Worm (Caenorhabditis elegans) whole organism, late embryonic: ENCODE measurements around the gene fbxb-106.

ENCODE experiments used
- K09A11.1 ChIP-seq: sonication (generic microtip); optimal IDR thresholded peaks from 2 replicates; lab custom pipeline; 2017; ENCODE audit warnings: antibody characterized with exemption, mild to moderate bottlenecking, missing genetic modification characterization, missing compliant biosample characterization; ENCODE audit not compliant: insufficient read depth
- T23F11.4 ChIP-seq: fragments of 200-800 bp; sonication (Bioruptor generic); optimal IDR thresholded peaks from 2 replicates; lab custom pipeline; 2018; ENCODE audit warnings: mild to moderate bottlenecking, missing genetic modification characterization, missing compliant biosample characterization
- Y22D7AL.16 ChIP-seq: sonication (generic microtip); optimal IDR thresholded peaks from 2 replicates; lab custom pipeline; 2016; ENCODE audit warnings: missing genetic modification characterization, missing compliant biosample characterization
- ahr-1 ChIP-seq: sonication (generic microtip); optimal IDR thresholded peaks from 2 replicates; lab custom pipeline; 2016; ENCODE audit warnings: missing genetic modification characterization, missing compliant biosample characterization
- ama-1 ChIP-seq: fragments of 150-350 bp; optimal IDR thresholded peaks from 2 replicates; lab custom pipeline; 2014
- ceh-2 ChIP-seq: sonication (generic microtip); optimal IDR thresholded peaks from 2 replicates; lab custom pipeline; 2016; ENCODE audit warnings: missing genotype, missing genetic modification characterization, missing compliant biosample characterization
- ceh-24 ChIP-seq: sonication (generic microtip); optimal IDR thresholded peaks from 2 replicates; lab custom pipeline; 2016; ENCODE audit warnings: mild to moderate bottlenecking, missing genetic modification characterization, missing compliant biosample characterization
- ceh-30 ChIP-seq: fragments of 150-350 bp; optimal IDR thresholded peaks from 2 replicates; lab custom pipeline; 2014; ENCODE audit warnings: missing biosample characterization, missing genetic modification characterization
- ceh-31 ChIP-seq: sonication (generic microtip); optimal IDR thresholded peaks from 2 replicates; lab custom pipeline; 2016; ENCODE audit warnings: missing genetic modification characterization, missing compliant biosample characterization
- ceh-48 ChIP-seq: sonication (generic microtip); optimal IDR thresholded peaks from 2 replicates; lab custom pipeline; 2016; ENCODE audit warnings: missing genetic modification characterization, inconsistent platforms, missing compliant biosample characterization
- dmd-4 ChIP-seq: sonication (generic microtip); optimal IDR thresholded peaks from 2 replicates; lab custom pipeline; 2016; ENCODE audit warnings: borderline replicate concordance, missing genetic modification characterization, missing compliant biosample characterization
- elt-2 ChIP-seq: sonication (generic microtip); optimal IDR thresholded peaks from 2 replicates; lab custom pipeline; 2016; ENCODE audit warnings: missing genetic modification reagents, missing genetic modification characterization, missing compliant biosample characterization
- eyg-1 ChIP-seq: sonication (generic microtip); optimal IDR thresholded peaks from 2 replicates; lab custom pipeline; 2016; ENCODE audit warnings: missing genotype, missing genetic modification characterization, missing compliant biosample characterization
- fax-1 ChIP-seq: sonication (generic microtip); optimal IDR thresholded peaks from 2 replicates; lab custom pipeline; 2016; ENCODE audit warnings: missing genotype, missing genetic modification characterization, missing compliant biosample characterization
- fkh-6 ChIP-seq: sonication (generic microtip); optimal IDR thresholded peaks from 2 replicates; lab custom pipeline; 2016; ENCODE audit warnings: missing genetic modification characterization, missing compliant biosample characterization
- gmeb-2 ChIP-seq: sonication (generic microtip); optimal IDR thresholded peaks from 2 replicates; lab custom pipeline; 2016; ENCODE audit warnings: missing genetic modification characterization, inconsistent platforms, missing compliant biosample characterization
- hlh-15 ChIP-seq: sonication (generic microtip); optimal IDR thresholded peaks from 2 replicates; lab custom pipeline; 2016; ENCODE audit warnings: missing genetic modification characterization, missing compliant biosample characterization
- hlh-30 ChIP-seq: sonication (generic microtip); optimal IDR thresholded peaks from 2 replicates; lab custom pipeline; 2017; ENCODE audit warnings: antibody characterized with exemption, missing genetic modification characterization, missing compliant biosample characterization; ENCODE audit not compliant: insufficient read depth
- hlh-6 ChIP-seq: sonication (generic microtip); optimal IDR thresholded peaks from 2 replicates; lab custom pipeline; 2016; ENCODE audit warnings: missing genotype, missing genetic modification characterization, missing compliant biosample characterization
- lim-6 ChIP-seq: sonication (generic microtip); optimal IDR thresholded peaks from 2 replicates; lab custom pipeline; 2016; ENCODE audit warnings: missing genetic modification characterization, missing compliant biosample characterization
- madf-2 ChIP-seq: sonication (generic microtip); optimal IDR thresholded peaks from 2 replicates; lab custom pipeline; 2017; ENCODE audit warnings: missing genetic modification characterization, missing compliant biosample characterization
- nfya-1 ChIP-seq: sonication (generic microtip); optimal IDR thresholded peaks from 2 replicates; lab custom pipeline; 2017; ENCODE audit warnings: missing genetic modification characterization, mild to moderate bottlenecking, missing compliant biosample characterization, antibody characterized with exemption, moderate library complexity
- nhr-232 ChIP-seq: sonication (generic microtip); optimal IDR thresholded peaks from 2 replicates; lab custom pipeline; 2016; ENCODE audit warnings: missing genetic modification characterization, missing compliant biosample characterization
- odd-2 ChIP-seq: sonication (generic microtip); optimal IDR thresholded peaks from 2 replicates; lab custom pipeline; 2017; ENCODE audit warnings: antibody characterized with exemption, mild to moderate bottlenecking, missing genetic modification characterization, missing compliant biosample characterization
- pag-3 ChIP-seq: sonication (generic microtip); optimal IDR thresholded peaks from 2 replicates; lab custom pipeline; 2016; ENCODE audit warnings: missing compliant biosample characterization, missing genetic modification characterization, borderline replicate concordance
- pat-9 ChIP-seq: fragments of 200-800 bp; sonication (Bioruptor generic); optimal IDR thresholded peaks from 2 replicates; lab custom pipeline; 2018; ENCODE audit warnings: mild to moderate bottlenecking, missing genetic modification characterization, moderate library complexity, missing compliant biosample characterization
- pha-4 ChIP-seq: fragments of 150-350 bp; optimal IDR thresholded peaks from 2 replicates; lab custom pipeline; 2018; ENCODE audit warnings: missing biosample characterization, missing genetic modification reagents, missing genetic modification characterization
- ref-2 ChIP-seq: sonication (generic microtip); optimal IDR thresholded peaks from 2 replicates; lab custom pipeline; 2016; ENCODE audit warnings: missing genetic modification characterization, missing compliant biosample characterization
- rnt-1 ChIP-seq: sonication (generic microtip); optimal IDR thresholded peaks from 2 replicates; lab custom pipeline; 2016; ENCODE audit warnings: missing genetic modification characterization, missing compliant biosample characterization
- sdc-2 ChIP-seq: sonication (generic microtip); optimal IDR thresholded peaks from 2 replicates; lab custom pipeline; 2016; ENCODE audit warnings: missing genotype, missing genetic modification characterization, missing compliant biosample characterization
- sox-2 ChIP-seq: fragments of 200-800 bp; sonication (Bioruptor generic); IDR thresholded peaks from 2 replicates; pipeline ENCODE4 v1.3.6; 2022; ENCODE audit warnings: missing genetic modification reagents, missing genetic modification characterization, missing compliant biosample characterization
- unc-55 ChIP-seq: sonication (generic microtip); optimal IDR thresholded peaks from 2 replicates; lab custom pipeline; 2017; ENCODE audit warnings: missing biosample characterization, missing genetic modification reagents, missing genetic modification characterization
- unc-86 ChIP-seq: sonication (generic microtip); optimal IDR thresholded peaks from 2 replicates; lab custom pipeline; 2016; ENCODE audit warnings: missing genetic modification characterization, missing compliant biosample characterization
- zip-5 ChIP-seq: sonication (generic microtip); optimal IDR thresholded peaks from 2 replicates; lab custom pipeline; 2016; ENCODE audit warnings: missing genetic modification characterization, missing compliant biosample characterization
- ztf-16 ChIP-seq: sonication (generic microtip); optimal IDR thresholded peaks from 2 replicates; lab custom pipeline; 2017; ENCODE audit warnings: missing genetic modification characterization, missing compliant biosample characterization

Gene fbxb-106

ce11 chrII:2735644-2736043 is 26.6 kb upstream of the fbxb-106 start:
- TF ChIP-seq gmeb-2 (tag; lab: Kevin White, UChicago), result no peak
- TF ChIP-seq ztf-16 (tag; lab: Kevin White, UChicago), result no peak
- TF ChIP-seq ceh-31, result no peak
- TF ChIP-seq lim-6 (tag; lab: Kevin White, UChicago), result no peak
- no peak for TF ChIP-seq hlh-30 (tag; lab: Kevin White, UChicago)

ce11 chrII:2736156-2736728 is 26.0 kb upstream of the fbxb-106 start, which contains the start of gene T05A8.8:
TSS of gene T05A8.8 (plus strand) at chrII:2736678.
- TF ChIP-seq pha-4 (no peak), sdc-2 (tag; lab: Kevin White, UChicago) (no peak), sox-2 (GFP tag; lab: Robert Waterston, UW) (no peak), fax-1 (tag; lab: Kevin White, UChicago) (no peak), elt-2 (tag; lab: Kevin White, UChicago) (no peak), ref-2 (tag; lab: Kevin White, UChicago) (no peak), odd-2 (tag; lab: Kevin White, UChicago) (no peak), gmeb-2 (tag; lab: Kevin White, UChicago) (no peak), ztf-16 (tag; lab: Kevin White, UChicago) (no peak), fkh-6 (tag; lab: Kevin White, UChicago) (no peak), Y22D7AL.16 (tag; lab: Kevin White, UChicago) (no peak), zip-5 (no peak), ceh-2 (no peak), T23F11.4 (no peak)
- TF ChIP-seq, all 69 proteins: peak for 0

ce11 chrII:2736938-2737337 is 25.3 kb upstream of the fbxb-106 start:
- TF ChIP-seq ref-2 (tag; lab: Kevin White, UChicago) (peak; percentile 4), hlh-6 (tag; lab: Kevin White, UChicago) (peak; percentile 37), dmd-4 (tag; lab: Kevin White, UChicago) (peak; percentile 9), ahr-1 (tag; lab: Kevin White, UChicago) (no peak)

ce11 chrII:2739619-2740018 is 22.6 kb upstream of the fbxb-106 start, which contains the start of gene T05A8.6:
TSS of gene T05A8.6 (minus strand) at chrII:2739719.
- TF ChIP-seq eyg-1 (tag; lab: Kevin White, UChicago) (no peak), unc-86 (tag; lab: Kevin White, UChicago) (no peak), ceh-30 (tag; lab: Kevin White, UChicago) (no peak)

ce11 chrII:2741405-2741804 is 20.8 kb upstream of the fbxb-106 start:
- TF ChIP-seq ama-1 (lab: Kevin White, UChicago) (no peak), pag-3 (no peak), nfya-1 (tag; lab: Kevin White, UChicago) (no peak), hlh-30 (tag; lab: Kevin White, UChicago) (no peak), hlh-6 (tag; lab: Kevin White, UChicago) (no peak), hlh-15 (tag; lab: Kevin White, UChicago) (no peak), madf-2 (tag; lab: Kevin White, UChicago) (no peak), elt-2 (tag; lab: Kevin White, UChicago) (no peak), rnt-1 (no peak), K09A11.1 (tag; lab: Kevin White, UChicago) (no peak), pat-9 (tag; lab: Kevin White, UChicago) (no peak), nhr-232 (tag; lab: Kevin White, UChicago) (no peak), ceh-48 (tag; lab: Kevin White, UChicago) (no peak), ceh-24 (no peak), unc-55 (no peak)
- TF ChIP-seq, all 69 proteins: peak for 0
